Worm (Caenorhabditis elegans) whole organism, midembryonic: Measurements from ENCODE around the gene srt-17.

Experiments
- T22C8.4 ChIP-seq: fragments of 200-800 bp; sonication (Bioruptor generic); IDR thresholded peaks from 2 replicates; pipeline ENCODE4 v1.3.6; 2022; ENCODE audit warnings: missing genetic modification characterization, missing compliant biosample characterization
- cog-1 ChIP-seq: sonication (generic microtip); optimal IDR thresholded peaks from 2 replicates; lab custom pipeline; 2016; ENCODE audit warnings: missing genetic modification characterization, missing compliant biosample characterization
- flt-1 ChIP-seq: fragments of 200-800 bp; sonication (Bioruptor generic); IDR thresholded peaks from 2 replicates; pipeline ENCODE4 v1.3.6; 2022; ENCODE audit warnings: missing genetic modification characterization, missing compliant biosample characterization
- klf-2 ChIP-seq: fragments of 200-800 bp; sonication (Bioruptor generic); conservative IDR thresholded peaks from 2 replicates; pipeline ENCODE4 v1.3.6; 2022; ENCODE audit warnings: missing genetic modification reagents, missing genetic modification characterization, missing compliant biosample characterization
- med-1 ChIP-seq: sonication (generic microtip); optimal IDR thresholded peaks from 2 replicates; lab custom pipeline; 2017; ENCODE audit warnings: missing genetic modification characterization, mild to moderate bottlenecking, missing compliant biosample characterization, antibody characterized with exemption, missing genetic modification reagents; ENCODE audit not compliant: insufficient read depth
- ref-1 ChIP-seq: fragments of 200-800 bp; sonication (Bioruptor generic); conservative IDR thresholded peaks from 2 replicates; pipeline ENCODE4 v1.3.6; 2022; ENCODE audit warnings: missing genetic modification reagents, missing genetic modification characterization, missing compliant biosample characterization
- tab-1 ChIP-seq: fragments of 200-800 bp; sonication (Bioruptor generic); IDR thresholded peaks from 2 replicates; pipeline ENCODE4 v1.3.6; 2022; ENCODE audit warnings: missing genetic modification characterization, missing compliant biosample characterization
- ztf-23 ChIP-seq: fragments of 200-800 bp; sonication (Bioruptor generic); IDR thresholded peaks from 2 replicates; pipeline ENCODE4 v1.3.6; 2022; ENCODE audit warnings: missing genetic modification reagents, missing genetic modification characterization, missing compliant biosample characterization
- ztf-29 ChIP-seq: fragments of 200-800 bp; sonication (Bioruptor generic); IDR thresholded peaks from 2 replicates; pipeline ENCODE4 v1.3.6; 2022; ENCODE audit warnings: missing genetic modification reagents, missing genetic modification characterization, missing compliant biosample characterization

The srt-17 gene

ce11 chrV:585472-585871 is 39.4 kb downstream of the srt-17 start, which contains the start of gene K06H6.2:
K06H6.2 (plus strand) TSS chrV:585772.
- TF ChIP-seq ztf-23 (no peak), ref-1 (GFP tag; lab: Robert Waterston, UW) (no peak), med-1 (GFP tag; lab: Kevin White, UChicago) (no peak), cog-1 (tag; lab: Kevin White, UChicago) (no peak), tab-1 (no peak), flt-1 (GFP tag; lab: Robert Waterston, UW) (no peak), ztf-29 (GFP tag; lab: Robert Waterston, UW) (no peak), T22C8.4 (no peak), klf-2 (GFP tag; lab: Robert Waterston, UW) (no peak)

ce11 chrV:581616-582015 is 43.2 kb downstream of the srt-17 start, which contains the start of gene nstp-7:
nstp-7 (plus strand) TSS chrV:581916.
- TF ChIP-seq T22C8.4 (no peak), ztf-23 (no peak), klf-2 (GFP tag; lab: Robert Waterston, UW) (no peak), ref-1 (GFP tag; lab: Robert Waterston, UW) (no peak), flt-1 (GFP tag; lab: Robert Waterston, UW) (no peak), tab-1 (no peak), ztf-29 (GFP tag; lab: Robert Waterston, UW) (no peak), med-1 (GFP tag; lab: Kevin White, UChicago) (no peak), cog-1 (tag; lab: Kevin White, UChicago) (no peak)

ce11 chrV:578977-579376 is 45.8 kb downstream of the srt-17 start, which contains the start of gene K06H6.4:
K06H6.4 (plus strand) TSS chrV:579277.
- TF ChIP-seq cog-1 (tag; lab: Kevin White, UChicago) = no peak

- TF ChIP-seq T22C8.4 (no peak), med-1 (GFP tag; lab: Kevin White, UChicago) (no peak)
Measured at ce11 chrV:576918-577317, 47.9 kb downstream of the srt-17 start.

ce11 chrV:576070-576469 is 48.8 kb downstream of the srt-17 start, which contains the start of gene K06H6.5:
K06H6.5 (plus strand) TSS chrV:576370.
- TF ChIP-seq klf-2 (GFP tag; lab: Robert Waterston, UW) (no peak), ztf-23 (no peak), tab-1 (no peak)

- TF ChIP-seq cog-1 (tag; lab: Kevin White, UChicago) (no peak), med-1 (GFP tag; lab: Kevin White, UChicago) (no peak), klf-2 (GFP tag; lab: Robert Waterston, UW) (no peak), tab-1 (no peak), ref-1 (GFP tag; lab: Robert Waterston, UW) (no peak), ztf-29 (GFP tag; lab: Robert Waterston, UW) (no peak), T22C8.4 (no peak), flt-1 (GFP tag; lab: Robert Waterston, UW) (no peak), ztf-23 (no peak)
Measured at ce11 chrV:574639-575038, 50.2 kb downstream of the srt-17 start, which contains the start of gene C14C6.13. C14C6.13 (minus strand) TSS chrV:574739.
